Fruit fly (Drosophila melanogaster): ENCODE measurements around the gene CG9917.

The CG9917 gene

dm6 chrX:16318858-16319557 is 4.0 kb downstream of the CG9917 start (continued):
- no peak for TF ChIP-seq Mrtf (GFP tag; IDR thresholded peaks at IDR 0.05)
- TF ChIP-seq Sin3A (optimal IDR thresholded peaks at IDR 0.05): no peak
- no peak for TF ChIP-seq Optix (GFP tag; IDR thresholded peaks at IDR 0.05)
- no peak for TF ChIP-seq CG9437 (GFP tag; optimal IDR thresholded peaks at IDR 0.05)
- no peak for TF ChIP-seq Six4 (GFP tag; optimal IDR thresholded peaks at IDR 0.05)
- TF ChIP-seq Deaf1 (tag; optimal IDR thresholded peaks at IDR 0.05): peak; percentile 39
- no peak for TF ChIP-seq CG2889 (GFP tag; IDR thresholded peaks at IDR 0.05)
- TF ChIP-seq sob (GFP tag; IDR thresholded peaks at IDR 0.05): no peak
- TF ChIP-seq D19A (tag; optimal IDR thresholded peaks at IDR 0.05): no peak
- no peak for TF ChIP-seq CG1792 (GFP tag; optimal IDR thresholded peaks at IDR 0.05)
- TF ChIP-seq ken (GFP tag; IDR thresholded peaks at IDR 0.05): no peak
- no peak for TF ChIP-seq CG11456 (GFP tag; IDR thresholded peaks at IDR 0.05)
- TF ChIP-seq cg (GFP tag; optimal IDR thresholded peaks at IDR 0.05): peak; percentile 97
- TF ChIP-seq esg (GFP tag; conservative IDR thresholded peaks at IDR 0.05): no peak
- TF ChIP-seq CG31441 (GFP tag; IDR thresholded peaks at IDR 0.05): no peak
- TF ChIP-seq ind (GFP tag; optimal IDR thresholded peaks at IDR 0.05): no peak
- TF ChIP-seq Ptx1 (GFP tag; IDR thresholded peaks at IDR 0.05): no peak
- TF ChIP-seq CG9215 (GFP tag; IDR thresholded peaks at IDR 0.05): no peak
- no peak for TF ChIP-seq CG10565 (GFP tag; optimal IDR thresholded peaks at IDR 0.05)
- no peak for TF ChIP-seq Taf1 (GFP tag; IDR thresholded peaks at IDR 0.05)
- no peak for TF ChIP-seq croc (GFP tag; conservative IDR thresholded peaks at IDR 0.05)
- no peak for TF ChIP-seq CG10431 (GFP tag; optimal IDR thresholded peaks at IDR 0.05)
- no peak for TF ChIP-seq Hey (tag; optimal IDR thresholded peaks at IDR 0.05)
- no peak for TF ChIP-seq CG33213 (GFP tag; optimal IDR thresholded peaks at IDR 0.05)
- no peak for TF ChIP-seq btn (GFP tag; optimal IDR thresholded peaks at IDR 0.05)
- TF ChIP-seq CG10543 (GFP tag; optimal IDR thresholded peaks at IDR 0.05): peak; percentile 65
- peak; percentile 78 for TF ChIP-seq twi (tag; optimal IDR thresholded peaks at IDR 0.05)
- TF ChIP-seq CG14710 (tag; optimal IDR thresholded peaks at IDR 0.05): no peak
- TF ChIP-seq zfh2 (GFP tag; optimal IDR thresholded peaks at IDR 0.05): no peak
- TF ChIP-seq CG3847 (GFP tag; IDR thresholded peaks at IDR 0.05): no peak
- peak; percentile 71 for TF ChIP-seq dm (GFP tag; optimal IDR thresholded peaks at IDR 0.05)
- TF ChIP-seq nom (GFP tag; optimal IDR thresholded peaks at IDR 0.05): peak; percentile 19
- peak in 1 of 2 experiments; percentile 11 for TF ChIP-seq Eip74EF (GFP tag; optimal IDR thresholded peaks at IDR 0.05)
- no peak for TF ChIP-seq CG8388 (GFP tag; optimal IDR thresholded peaks at IDR 0.05)
- TF ChIP-seq Mad (GFP tag; optimal IDR thresholded peaks at IDR 0.05): no peak
- TF ChIP-seq eve (GFP tag; optimal IDR thresholded peaks at IDR 0.05): no peak
- TF ChIP-seq CG32532 (GFP tag; IDR thresholded peaks at IDR 0.05): no peak
- no peak for TF ChIP-seq CG31224 (GFP tag; IDR thresholded peaks at IDR 0.05)
- no peak for TF ChIP-seq Jarid2 (GFP tag; optimal IDR thresholded peaks at IDR 0.05)
- no peak for TF ChIP-seq CG10209 (GFP tag; optimal IDR thresholded peaks at IDR 0.05)
- TF ChIP-seq toy (GFP tag; IDR thresholded peaks at IDR 0.05): no peak
- TF ChIP-seq Rx (GFP tag; IDR thresholded peaks at IDR 0.05): no peak
- no peak for TF ChIP-seq CG6654 (GFP tag; optimal IDR thresholded peaks at IDR 0.05)
- TF ChIP-seq CG7928 (GFP tag; optimal IDR thresholded peaks at IDR 0.05): no peak
- peak; percentile 28 for TF ChIP-seq CG15696 (tag; optimal IDR thresholded peaks at IDR 0.05)
- TF ChIP-seq Atf-2 (GFP tag; optimal IDR thresholded peaks at IDR 0.05): no peak
- no peak for TF ChIP-seq maf-S (GFP tag; optimal IDR thresholded peaks at IDR 0.05)
- TF ChIP-seq CG11504 (tag; optimal IDR thresholded peaks at IDR 0.05): no peak
- no peak for TF ChIP-seq Lpt (GFP tag; optimal IDR thresholded peaks at IDR 0.05)
- no peak for TF ChIP-seq CG9609 (GFP tag; optimal IDR thresholded peaks at IDR 0.05)
- TF ChIP-seq tgo (GFP tag; IDR thresholded peaks at IDR 0.05): no peak
- peak; percentile 15 for TF ChIP-seq CG13296 (GFP tag; optimal IDR thresholded peaks at IDR 0.05)
